Worm (Caenorhabditis elegans): ENCODE measurements around the gene Y62H9A.5.

ce11 chrX:11882800-11883199 lies at the start of gene Y62H9A.5, which contains the start of gene ule-5:
- no peak for TF ChIP-seq ces-1 (GFP tag; optimal IDR thresholded peaks at IDR 0.05)
- TF ChIP-seq pha-4 (tag; optimal IDR thresholded peaks at IDR 0.05): no peak
- no peak for TF ChIP-seq ceh-83 (GFP tag; optimal IDR thresholded peaks at IDR 0.05)
- no peak for TF ChIP-seq lin-13 (tag; optimal IDR thresholded peaks at IDR 0.05)
- TF ChIP-seq lin-32 (GFP tag; optimal IDR thresholded peaks at IDR 0.05): no peak
- no peak for TF ChIP-seq ceh-43 (GFP tag; optimal IDR thresholded peaks at IDR 0.05)
- TF ChIP-seq lsy-2 (tag; optimal IDR thresholded peaks at IDR 0.05): no peak

Data from whole organism, mixed stage, embryonic.